Worm (Caenorhabditis elegans): ENCODE data around the gene F14F9.6.

Gene F14F9.6

DNA sequence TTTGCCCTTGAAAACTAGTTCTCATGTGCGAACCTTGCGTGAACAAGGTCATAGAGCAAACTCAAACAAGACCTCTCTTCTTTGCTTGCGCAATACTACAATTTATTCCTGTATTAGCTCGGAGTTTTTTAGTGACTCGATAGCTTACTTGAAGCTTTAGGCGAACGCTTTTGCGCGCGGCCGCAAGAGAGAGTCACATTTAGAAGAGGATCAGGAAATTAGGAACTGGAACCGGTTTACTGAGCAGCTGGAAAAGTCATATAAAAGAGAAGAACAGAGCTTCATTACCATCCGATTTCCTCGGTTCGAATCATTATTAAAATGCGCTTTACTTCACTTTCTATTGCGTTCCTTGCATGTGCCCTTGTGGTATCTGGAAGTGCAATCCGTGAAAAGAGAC lies 12.0 kb upstream of the F14F9.6 start, which contains the start of gene abu-15:
Gene abu-15 (plus strand): TSS at position 301 of the 400 bp plus-strand sequence.
- TF ChIP-seq unc-120 (tag; optimal IDR thresholded peaks at IDR 0.05; ENCODE audit: poor library complexity, severe bottlenecking) (no peak), M03D4.4 (tag; optimal IDR thresholded peaks at IDR 0.05) (no peak), tbx-8 (GFP tag; optimal IDR thresholded peaks at IDR 0.05) (no peak), pha-4 (tag; optimal IDR thresholded peaks at IDR 0.05) (no peak), flh-1 (GFP tag; optimal IDR thresholded peaks at IDR 0.05) (no peak), cnd-1 (tag; optimal IDR thresholded peaks at IDR 0.05) (no peak), ztf-11 (tag; optimal IDR thresholded peaks at IDR 0.05) (no peak), ceh-43 (GFP tag; optimal IDR thresholded peaks at IDR 0.05) (no peak), mls-2 (tag; optimal IDR thresholded peaks at IDR 0.05) (no peak), ham-2 (GFP tag; optimal IDR thresholded peaks at IDR 0.05) (no peak), unc-62 (GFP tag; optimal IDR thresholded peaks at IDR 0.05) (no peak), nhr-237 (tag; optimal IDR thresholded peaks at IDR 0.05) (no peak), zip-8 (tag; optimal IDR thresholded peaks at IDR 0.05) (no peak), lin-13 (tag; optimal IDR thresholded peaks at IDR 0.05) (no peak), lin-32 (GFP tag; optimal IDR thresholded peaks at IDR 0.05) (no peak), nhr-12 (tag; optimal IDR thresholded peaks at IDR 0.05) (no peak), unc-39 (tag; optimal IDR thresholded peaks at IDR 0.05) (no peak), bed-3 (GFP tag; optimal IDR thresholded peaks at IDR 0.05) (no peak), sem-2 (GFP tag; optimal IDR thresholded peaks at IDR 0.05) (no peak), nhr-28 (tag; optimal IDR thresholded peaks at IDR 0.05) (no peak)

DNA sequence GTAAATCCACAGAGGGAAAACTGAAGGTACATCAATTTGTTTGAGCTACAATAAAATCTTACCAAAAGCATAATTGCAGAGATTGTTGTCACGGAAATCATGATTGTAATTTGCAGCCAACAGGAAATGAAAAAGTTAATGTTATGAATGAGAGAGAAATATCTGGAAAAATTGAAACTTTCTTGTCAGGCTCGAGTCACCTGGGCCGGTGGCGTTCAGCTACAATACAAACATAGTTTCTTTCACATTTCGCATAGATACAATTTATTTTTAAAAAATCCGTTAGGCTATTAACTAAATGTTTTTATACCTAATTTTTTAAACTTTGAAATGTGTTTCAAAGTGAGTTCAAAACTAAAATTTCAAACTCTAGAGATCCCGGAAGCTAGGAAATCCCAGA lies 11.4 kb upstream of the F14F9.6 start, which contains the start of gene srx-39:
Gene srx-39 (minus strand): TSS at position 101 of the 400 bp plus-strand sequence.
- TF ChIP-seq unc-120 (tag; optimal IDR thresholded peaks at IDR 0.05; ENCODE audit: poor library complexity, severe bottlenecking), result no peak
- TF ChIP-seq elt-3 (tag; optimal IDR thresholded peaks at IDR 0.05), result no peak
- TF ChIP-seq nhr-2 (tag; optimal IDR thresholded peaks at IDR 0.05), result no peak
- no peak for TF ChIP-seq lsy-2 (tag; optimal IDR thresholded peaks at IDR 0.05)
- TF ChIP-seq mep-1 (tag; optimal IDR thresholded peaks at IDR 0.05), result no peak
- TF ChIP-seq blmp-1 (tag; optimal IDR thresholded peaks at IDR 0.05), result no peak
- no peak for TF ChIP-seq ces-1 (GFP tag; optimal IDR thresholded peaks at IDR 0.05)
- no peak for TF ChIP-seq elt-1 (tag; optimal IDR thresholded peaks at IDR 0.05; ENCODE audit: borderline replicate concordance, insufficient read depth)
- no peak for TF ChIP-seq nhr-237 (tag; optimal IDR thresholded peaks at IDR 0.05)
- no peak for TF ChIP-seq sem-2 (GFP tag; optimal IDR thresholded peaks at IDR 0.05)
- no peak for TF ChIP-seq snpc-4 (tag; optimal IDR thresholded peaks at IDR 0.05)
- no peak for TF ChIP-seq tbx-8 (GFP tag; optimal IDR thresholded peaks at IDR 0.05)
- no peak for TF ChIP-seq ceh-43 (GFP tag; optimal IDR thresholded peaks at IDR 0.05)
- TF ChIP-seq zip-8 (tag; optimal IDR thresholded peaks at IDR 0.05), result no peak
- TF ChIP-seq bed-3 (GFP tag; optimal IDR thresholded peaks at IDR 0.05), result no peak
- TF ChIP-seq nhr-28 (tag; optimal IDR thresholded peaks at IDR 0.05), result no peak
- no peak for TF ChIP-seq M03D4.4 (tag; optimal IDR thresholded peaks at IDR 0.05)

DNA sequence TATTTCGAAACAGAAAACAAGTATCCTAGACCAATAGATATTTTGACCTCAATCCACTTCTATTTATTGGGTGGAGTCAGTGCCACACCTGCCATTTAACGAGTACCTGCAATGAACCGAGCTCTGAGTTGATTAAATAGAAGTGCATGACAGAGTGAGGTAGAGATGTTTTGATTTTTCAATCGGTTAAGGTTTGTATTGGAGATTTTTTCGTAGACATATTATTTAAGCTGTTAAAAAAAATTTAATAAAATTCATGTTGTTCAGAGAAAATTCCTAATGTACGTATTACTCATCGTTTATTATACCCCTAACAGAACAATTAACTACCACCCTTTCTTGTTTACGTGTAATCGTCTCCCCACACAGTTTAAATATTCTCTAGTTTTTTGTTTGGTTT lies 9.2 kb upstream of the F14F9.6 start, which contains the start of gene srx-38:
Gene srx-38 (minus strand): TSS at position 101 of the 400 bp plus-strand sequence.
- TF ChIP-seq elt-1 (tag; optimal IDR thresholded peaks at IDR 0.05; ENCODE audit: borderline replicate concordance, insufficient read depth) (no peak), lsy-2 (tag; optimal IDR thresholded peaks at IDR 0.05) (no peak), pha-4 (tag; optimal IDR thresholded peaks at IDR 0.05) (no peak), lin-32 (GFP tag; optimal IDR thresholded peaks at IDR 0.05) (no peak), zip-8 (tag; optimal IDR thresholded peaks at IDR 0.05) (no peak), nhr-76 (tag; optimal IDR thresholded peaks at IDR 0.05) (no peak), cnd-1 (tag; optimal IDR thresholded peaks at IDR 0.05) (no peak), ceh-39 (tag; optimal IDR thresholded peaks at IDR 0.05) (no peak)

DNA sequence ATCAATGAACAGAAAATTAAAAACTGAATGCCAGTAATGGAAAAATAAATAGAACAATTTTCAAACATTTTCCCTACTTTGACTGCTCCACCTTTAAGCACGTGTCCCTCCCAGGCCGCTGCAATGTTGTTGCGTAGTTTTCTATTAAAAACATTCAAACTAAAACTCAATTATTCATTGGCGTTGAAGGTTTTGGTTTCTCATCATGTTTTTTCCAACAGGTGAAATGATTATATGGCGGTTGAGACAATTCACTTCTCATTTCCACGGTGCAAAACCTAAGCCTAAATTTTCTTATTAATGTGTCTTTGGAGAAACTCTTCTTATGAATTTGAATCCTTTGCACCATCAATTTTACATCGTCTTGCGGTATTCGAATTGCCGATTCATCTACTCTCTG lies 4.6 kb upstream of the F14F9.6 start, which contains the start of gene srh-130:
Gene srh-130 (plus strand): TSS at position 301 of the 400 bp plus-strand sequence.
- TF ChIP-seq nhr-76 (tag; optimal IDR thresholded peaks at IDR 0.05), result no peak
- no peak for TF ChIP-seq ces-1 (GFP tag; optimal IDR thresholded peaks at IDR 0.05)
- no peak for TF ChIP-seq sptf-1 (tag; optimal IDR thresholded peaks at IDR 0.05)
- no peak for TF ChIP-seq blmp-1 (tag; optimal IDR thresholded peaks at IDR 0.05)
- no peak for TF ChIP-seq drap-1 (GFP tag; optimal IDR thresholded peaks at IDR 0.05)
- no peak for TF ChIP-seq M03D4.4 (tag; optimal IDR thresholded peaks at IDR 0.05)
- TF ChIP-seq mls-2 (tag; optimal IDR thresholded peaks at IDR 0.05), result no peak
- TF ChIP-seq lin-32 (GFP tag; optimal IDR thresholded peaks at IDR 0.05), result no peak
- TF ChIP-seq unc-120 (tag; optimal IDR thresholded peaks at IDR 0.05; ENCODE audit: poor library complexity, severe bottlenecking), result no peak
- no peak for TF ChIP-seq elt-3 (tag; optimal IDR thresholded peaks at IDR 0.05)
- TF ChIP-seq lsy-2 (tag; optimal IDR thresholded peaks at IDR 0.05), result no peak
- no peak for TF ChIP-seq mep-1 (tag; optimal IDR thresholded peaks at IDR 0.05)
- TF ChIP-seq nhr-2 (tag; optimal IDR thresholded peaks at IDR 0.05), result no peak
- no peak for TF ChIP-seq snpc-4 (tag; optimal IDR thresholded peaks at IDR 0.05)
- no peak for TF ChIP-seq zip-8 (tag; optimal IDR thresholded peaks at IDR 0.05)
- no peak for TF ChIP-seq mab-5 (tag; optimal IDR thresholded peaks at IDR 0.05)
- no peak for TF ChIP-seq cnd-1 (tag; optimal IDR thresholded peaks at IDR 0.05)
- no peak for TF ChIP-seq unc-62 (GFP tag; optimal IDR thresholded peaks at IDR 0.05)
- TF ChIP-seq nhr-12 (tag; optimal IDR thresholded peaks at IDR 0.05), result no peak
